Worm (Caenorhabditis elegans) whole organism, L2 larva: ENCODE measurements around the gene mdt-26.

Experiments used
- blmp-1 ChIP-seq: sonication (generic microtip); optimal IDR thresholded peaks from 2 replicates; lab custom pipeline; 2017; ENCODE audit warnings: missing genetic modification characterization, mild to moderate bottlenecking, missing compliant biosample characterization, antibody characterized with exemption, moderate library complexity; ENCODE audit not compliant: insufficient read depth
- snpc-4 ChIP-seq: fragments of 150-350 bp; optimal IDR thresholded peaks from 2 replicates; lab custom pipeline; 2014; ENCODE audit warnings: missing biosample characterization, missing genetic modification characterization

DNA sequence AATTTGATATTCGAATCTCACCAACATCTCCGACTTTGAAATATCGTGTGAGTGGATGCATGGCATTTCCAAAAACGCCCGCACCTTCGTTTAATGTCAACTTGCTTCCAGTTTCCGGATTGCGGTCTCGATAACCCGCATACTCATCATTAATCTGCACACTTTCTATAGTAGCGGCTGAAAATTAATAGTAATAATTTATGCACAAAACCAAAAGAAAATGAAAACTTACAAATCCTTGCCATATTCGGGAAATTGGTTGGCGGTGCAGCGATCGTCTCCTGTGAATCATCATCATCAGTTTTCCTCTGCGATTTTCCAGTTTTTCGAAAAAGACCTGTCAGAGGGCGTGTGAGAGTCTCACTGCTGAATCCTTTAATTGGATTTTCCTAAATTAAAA lies 826 bp upstream of the mdt-26 start:
- TF ChIP-seq snpc-4 (no peak), blmp-1 (tag; lab: Kevin White, UChicago) (no peak)
